Worm (Caenorhabditis elegans) whole organism, L1 larva: ENCODE data around the gene pars-1.

Source experiments
- C16A3.4 ChIP-seq: fragments of 150-350 bp; optimal IDR thresholded peaks from 2 replicates; lab custom pipeline; 2014; ENCODE audit warnings: missing biosample characterization, missing genetic modification characterization
- Y116A8C.19 ChIP-seq: sonication (generic microtip); optimal IDR thresholded peaks from 2 replicates; lab custom pipeline; 2016; ENCODE audit warnings: missing compliant biosample characterization, missing genetic modification characterization, borderline replicate concordance
- aha-1 ChIP-seq: fragments of 150-350 bp; optimal IDR thresholded peaks from 2 replicates; lab custom pipeline; 2014; ENCODE audit warnings: missing biosample characterization, missing genetic modification characterization
- blmp-1 ChIP-seq: fragments of 150-350 bp; optimal IDR thresholded peaks from 2 replicates; lab custom pipeline; 2014; ENCODE audit warnings: missing biosample characterization, missing genetic modification characterization
- ceh-63 ChIP-seq: fragments of 200-800 bp; sonication (Bioruptor generic); optimal IDR thresholded peaks from 2 replicates; lab custom pipeline; 2018; ENCODE audit warnings: mild to moderate bottlenecking, missing genetic modification characterization, missing compliant biosample characterization
- ces-1 ChIP-seq: fragments of 150-350 bp; optimal IDR thresholded peaks from 2 replicates; lab custom pipeline; 2014; ENCODE audit warnings: missing biosample characterization, missing genetic modification reagents, missing genetic modification characterization
- dsc-1 ChIP-seq: sonication (generic microtip); optimal IDR thresholded peaks from 2 replicates; lab custom pipeline; 2016; ENCODE audit warnings: mild to moderate bottlenecking, missing genetic modification characterization, missing compliant biosample characterization
- elt-2 ChIP-seq: sonication (generic microtip); optimal IDR thresholded peaks from 2 replicates; lab custom pipeline; 2016; ENCODE audit warnings: missing genetic modification characterization, mild to moderate bottlenecking, inconsistent platforms, missing compliant biosample characterization, missing genetic modification reagents
- fkh-10 ChIP-seq: sonication (generic microtip); optimal IDR thresholded peaks from 2 replicates; lab custom pipeline; 2017; ENCODE audit warnings: missing biosample characterization, missing genetic modification reagents, missing genetic modification characterization
- fkh-4 ChIP-seq: sonication (generic microtip); optimal IDR thresholded peaks from 2 replicates; lab custom pipeline; 2016; ENCODE audit warnings: missing compliant biosample characterization, missing genetic modification characterization, borderline replicate concordance
- fkh-8 ChIP-seq: sonication (generic microtip); optimal IDR thresholded peaks from 2 replicates; lab custom pipeline; 2016; ENCODE audit warnings: mild to moderate bottlenecking, missing genetic modification characterization, missing compliant biosample characterization
- grh-1 ChIP-seq: fragments of 200-800 bp; sonication (Bioruptor generic); IDR thresholded peaks from 2 replicates; pipeline ENCODE4 v1.3.6; 2022; ENCODE audit warnings: missing genetic modification reagents, missing genetic modification characterization, missing compliant biosample characterization
- hpl-2 ChIP-seq: fragments of 150-350 bp; optimal IDR thresholded peaks from 2 replicates; lab custom pipeline; 2014; ENCODE audit warnings: missing biosample characterization, missing genetic modification reagents, missing genetic modification characterization
- isw-1 ChIP-seq: fragments of 200-800 bp; sonication (Bioruptor generic); IDR thresholded peaks from 2 replicates; pipeline ENCODE4 v1.3.6; 2022; ENCODE audit warnings: missing genetic modification characterization, missing compliant biosample characterization
- lin-13 ChIP-seq: fragments of 150-350 bp; optimal IDR thresholded peaks from 2 replicates; lab custom pipeline; 2014; ENCODE audit warnings: missing biosample characterization, missing genetic modification reagents, missing genetic modification characterization
- lin-14 ChIP-seq: fragments of 200-800 bp; sonication (Bioruptor generic); optimal IDR thresholded peaks from 2 replicates; lab custom pipeline; 2018; ENCODE audit warnings: mild to moderate bottlenecking, missing genetic modification characterization, moderate library complexity, missing compliant biosample characterization
- lin-15B ChIP-seq: fragments of 150-350 bp; sonication (generic microtip); optimal IDR thresholded peaks from 3 replicates; lab custom pipeline; 2014; ENCODE audit warnings: missing biosample characterization, missing genetic modification characterization
- mdl-1 ChIP-seq, 2 experiments: fragments of 150-350 bp; optimal IDR thresholded peaks; 2 replicates each; lab custom pipeline; 2014 to 2017; ENCODE audit warnings: missing biosample characterization in 2 of 2, missing genetic modification characterization in 2 of 2, inconsistent platforms in 1 of 2
- nhr-11 ChIP-seq: fragments of 150-350 bp; optimal IDR thresholded peaks from 2 replicates; lab custom pipeline; 2014; ENCODE audit warnings: missing biosample characterization, missing genetic modification characterization
- nhr-12 ChIP-seq: sonication (generic microtip); optimal IDR thresholded peaks from 2 replicates; lab custom pipeline; 2017; ENCODE audit warnings: missing biosample characterization, missing genetic modification characterization
- nhr-19 ChIP-seq: fragments of 200-800 bp; sonication (Bioruptor generic); conservative IDR thresholded peaks from 2 replicates; pipeline ENCODE4 v1.3.6; 2022; ENCODE audit warnings: missing genetic modification characterization, missing compliant biosample characterization
- nhr-20 ChIP-seq: sonication (generic microtip); optimal IDR thresholded peaks from 2 replicates; lab custom pipeline; 2016; ENCODE audit warnings: mild to moderate bottlenecking, missing genetic modification characterization, missing compliant biosample characterization
- nhr-237 ChIP-seq: fragments of 150-350 bp; optimal IDR thresholded peaks from 2 replicates; lab custom pipeline; 2014; ENCODE audit warnings: missing biosample characterization, missing genetic modification characterization
- nhr-47 ChIP-seq: sonication (generic microtip); optimal IDR thresholded peaks from 2 replicates; lab custom pipeline; 2016; ENCODE audit warnings: mild to moderate bottlenecking, missing genetic modification characterization, moderate library complexity, missing compliant biosample characterization
- sup-37 ChIP-seq: fragments of 200-800 bp; sonication (Bioruptor generic); optimal IDR thresholded peaks from 2 replicates; lab custom pipeline; 2018; ENCODE audit warnings: mild to moderate bottlenecking, missing genetic modification characterization, missing compliant biosample characterization
- unc-62 ChIP-seq: fragments of 150-350 bp; optimal IDR thresholded peaks from 2 replicates; lab custom pipeline; 2014; ENCODE audit warnings: missing biosample characterization, missing genetic modification reagents, missing genetic modification characterization
- unc-86 ChIP-seq: sonication (generic microtip); optimal IDR thresholded peaks from 2 replicates; lab custom pipeline; 2016; ENCODE audit warnings: missing genetic modification characterization, missing compliant biosample characterization
- unc-98 ChIP-seq: fragments of 200-800 bp; sonication (Bioruptor generic); IDR thresholded peaks from 2 replicates; pipeline ENCODE4 v1.3.6; 2022; ENCODE audit warnings: missing genetic modification characterization, missing compliant biosample characterization
- vab-15 ChIP-seq: sonication (generic microtip); optimal IDR thresholded peaks from 2 replicates; lab custom pipeline; 2017; ENCODE audit warnings: missing genotype, mild to moderate bottlenecking, missing genetic modification characterization, missing compliant biosample characterization
- zag-1 ChIP-seq: fragments of 150-350 bp; optimal IDR thresholded peaks from 2 replicates; lab custom pipeline; 2014; ENCODE audit warnings: missing biosample characterization, missing genetic modification characterization
- zip-4 ChIP-seq: fragments of 200-800 bp; sonication (Bioruptor generic); optimal IDR thresholded peaks from 2 replicates; lab custom pipeline; 2018; ENCODE audit warnings: mild to moderate bottlenecking, missing genetic modification characterization, moderate library complexity, missing compliant biosample characterization
- ztf-11 ChIP-seq, 2 experiments: sonication (generic microtip); optimal IDR thresholded peaks; 2 replicates each; lab custom pipeline; 2016 to 2017; ENCODE audit warnings: missing genetic modification characterization in 2 of 2, missing biosample characterization in 1 of 2, missing compliant biosample characterization in 1 of 2

pars-1 gene

DNA sequence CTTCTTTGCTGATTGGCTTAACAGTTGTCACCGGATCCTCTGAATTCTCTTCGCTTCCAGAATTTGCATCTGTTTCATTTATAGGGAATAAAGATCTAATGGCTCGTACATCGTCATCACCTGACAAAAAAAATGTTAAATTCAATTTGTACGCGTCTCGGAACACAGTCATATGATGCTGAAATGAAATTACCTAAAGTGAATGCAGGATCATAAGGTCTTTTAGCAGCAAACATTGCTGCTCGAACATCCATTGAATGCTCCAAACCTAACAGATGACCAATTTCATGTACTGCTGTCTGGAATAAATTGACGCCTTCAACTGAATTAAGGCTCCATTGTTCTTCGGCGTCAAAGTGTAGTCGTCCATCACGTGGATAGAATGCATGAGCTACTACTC lies 7.6 kb downstream of the pars-1 start:
- peak; percentile 3 for TF ChIP-seq nhr-47 (tag; lab: Kevin White, UChicago)
- no peak for TF ChIP-seq zag-1

ce11 chrIII:7247740-7248139 lies 8.9 kb downstream of the pars-1 start, which contains the start of gene zmp-6:
Gene zmp-6 (minus strand): TSS chrIII:7247840.
- TF ChIP-seq ceh-63 (no peak), elt-2 (tag; lab: Kevin White, UChicago) (no peak), nhr-11 (tag; lab: Kevin White, UChicago) (no peak), grh-1 (GFP tag; lab: Robert Waterston, UW) (no peak), nhr-12 (tag; lab: Kevin White, UChicago) (no peak), unc-86 (tag; lab: Kevin White, UChicago) (no peak), unc-98 (GFP tag; lab: Robert Waterston, UW) (no peak), lin-15B (tag; lab: Kevin White, UChicago) (no peak), sup-37 (GFP tag; lab: Kevin White, UChicago) (no peak), hpl-2 (GFP tag; lab: Kevin White, UChicago) (no peak), lin-13 (no peak)

DNA sequence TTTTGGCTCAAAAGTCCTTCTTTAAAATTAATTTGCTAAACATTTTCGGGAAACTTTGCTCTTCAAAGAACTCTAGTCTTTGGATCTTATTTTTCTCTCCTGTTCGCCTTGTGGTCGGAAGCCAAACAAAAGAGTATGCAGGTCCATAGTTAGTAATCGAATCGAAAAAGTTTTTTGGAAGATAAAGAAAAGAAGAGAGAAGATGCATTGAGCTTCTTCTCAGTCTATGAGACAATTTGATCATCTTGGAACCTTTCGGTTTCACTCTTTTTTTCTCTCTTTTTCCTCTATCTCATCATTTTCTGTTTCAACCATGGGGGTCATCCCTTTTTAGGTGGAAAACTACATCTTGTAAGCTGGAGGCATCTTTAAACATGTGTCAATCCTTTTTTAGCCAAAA lies 14.8 kb downstream of the pars-1 start:
- TF ChIP-seq lin-14 (GFP tag; lab: Kevin White, UChicago) (peak; percentile 72), ces-1 (peak; percentile 82), fkh-4 (tag; lab: Kevin White, UChicago) (no peak), fkh-10 (GFP tag; lab: Kevin White, UChicago) (peak; percentile 78), fkh-8 (tag; lab: Kevin White, UChicago) (no peak)

DNA sequence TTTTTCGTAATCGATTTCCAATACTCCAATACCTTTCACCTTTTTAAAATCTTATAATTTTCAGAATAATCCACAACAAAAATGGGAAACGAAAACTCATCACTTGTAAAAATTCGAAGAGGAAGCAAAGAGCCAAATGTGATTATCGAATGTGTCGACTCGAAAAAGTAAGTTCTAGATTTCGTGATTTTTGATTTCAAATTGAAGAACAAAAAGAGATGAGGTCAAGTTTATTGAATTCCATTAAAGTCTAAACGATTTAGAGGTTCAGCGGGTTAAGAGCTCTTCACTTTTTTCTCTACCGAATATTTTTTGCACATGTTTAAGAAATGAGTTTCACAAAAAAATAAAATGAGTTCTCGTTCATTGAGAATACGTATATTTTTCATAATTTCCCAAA lies 20.1 kb downstream of the pars-1 start, which contains the start of gene B0361.4:
TSS of gene B0361.4 (plus strand) at position 61 of the 400 bp plus-strand sequence.
- TF ChIP-seq lin-14 (GFP tag; lab: Kevin White, UChicago) (peak; percentile 18), fkh-10 (GFP tag; lab: Kevin White, UChicago) (peak; percentile 88), zip-4 (no peak)

ce11 chrIII:7262592-7262991 lies 23.8 kb downstream of the pars-1 start:
- TF ChIP-seq nhr-20 (no peak), mdl-1 (tag; optimal IDR thresholded peaks at IDR 0.05; lab: Kevin White, UChicago) (no peak), lin-14 (GFP tag; lab: Kevin White, UChicago) (peak; percentile 34), fkh-10 (GFP tag; lab: Kevin White, UChicago) (peak; percentile 50), Y116A8C.19 (tag; lab: Kevin White, UChicago) (no peak)

ce11 chrIII:7263028-7263427 lies 24.2 kb downstream of the pars-1 start:
- TF ChIP-seq ztf-11 (tag; optimal IDR thresholded peaks at IDR 0.05; lab: Kevin White, UChicago) (no peak), nhr-237 (tag; lab: Kevin White, UChicago) (no peak), zip-4 (no peak), nhr-12 (tag; lab: Kevin White, UChicago) (no peak), nhr-19 (GFP tag; lab: Robert Waterston, UW) (no peak), isw-1 (GFP tag; lab: Robert Waterston, UW) (no peak), vab-15 (tag; lab: Kevin White, UChicago) (no peak), zag-1 (no peak), aha-1 (no peak), nhr-20 (no peak), unc-62 (GFP tag; lab: Kevin White, UChicago) (no peak), blmp-1 (tag; lab: Kevin White, UChicago) (no peak), dsc-1 (tag; lab: Kevin White, UChicago) (no peak), C16A3.4 (tag; lab: Kevin White, UChicago) (no peak)
